Fruit fly (Drosophila melanogaster) whole organism, embryonic: ENCODE measurements around the gene p38b.

Experiments used
- Bgb ChIP-seq: fragments of 200-800 bp; sonication (Bioruptor generic); IDR thresholded peaks from 2 replicates; pipeline ENCODE4 v1.3.6; 2022; ENCODE audit warnings: missing biosample characterization, missing genetic modification characterization; ENCODE audit not compliant: partially characterized antibody
- CG12104 ChIP-seq: fragments of 200-800 bp; sonication (Bioruptor generic); optimal IDR thresholded peaks from 3 replicates; lab custom pipeline; 2016; ENCODE audit warnings: missing biosample characterization, missing genetic modification characterization
- CG12769 ChIP-seq: fragments of 200-800 bp; sonication (Bioruptor generic); optimal IDR thresholded peaks from 2 replicates; lab custom pipeline; 2019; ENCODE audit warnings: missing biosample characterization, mild to moderate bottlenecking, missing genetic modification characterization, moderate library complexity
- CG13287 ChIP-seq: fragments of 200-800 bp; sonication (Bioruptor generic); IDR thresholded peaks from 2 replicates; pipeline ENCODE4 v1.3.6; 2022; ENCODE audit warnings: missing biosample characterization, missing genetic modification characterization; ENCODE audit not compliant: partially characterized antibody
- CG14014 ChIP-seq: fragments of 200-800 bp; sonication (Bioruptor generic); IDR thresholded peaks from 2 replicates; pipeline ENCODE4 v1.3.6; 2022; ENCODE audit warnings: missing biosample characterization, missing genetic modification characterization
- CG14860 ChIP-seq: fragments of 200-800 bp; sonication (Bioruptor generic); IDR thresholded peaks from 3 replicates; pipeline ENCODE4 v1.3.6; 2022; ENCODE audit warnings: missing biosample characterization, missing genetic modification characterization; ENCODE audit not compliant: partially characterized antibody
- CG1603 ChIP-seq: fragments of 200-800 bp; sonication (Bioruptor generic); optimal IDR thresholded peaks from 2 replicates; lab custom pipeline; 2019; ENCODE audit warnings: missing biosample characterization, mild to moderate bottlenecking, missing genetic modification characterization, moderate library complexity
- CG17385 ChIP-seq: fragments of 200-800 bp; sonication (Bioruptor generic); optimal IDR thresholded peaks from 3 replicates; lab custom pipeline; 2018; ENCODE audit warnings: missing biosample characterization, mild to moderate bottlenecking, missing genetic modification characterization
- CG1832 ChIP-seq: fragments of 200-800 bp; sonication (Bioruptor generic); optimal IDR thresholded peaks from 2 replicates; lab custom pipeline; 2017; ENCODE audit warnings: missing biosample characterization, mild to moderate bottlenecking, missing genetic modification characterization, inconsistent platforms
- CG2199 ChIP-seq: fragments of 200-800 bp; sonication (Bioruptor generic); IDR thresholded peaks from 3 replicates; pipeline ENCODE4 v1.3.6; 2022; ENCODE audit warnings: missing biosample characterization, missing genetic modification characterization
- CG32772 ChIP-seq: fragments of 200-800 bp; sonication (Bioruptor generic); IDR thresholded peaks from 2 replicates; pipeline ENCODE4 v1.3.6; 2022; ENCODE audit warnings: missing biosample characterization, missing genetic modification characterization
- CG34224 ChIP-seq: fragments of 200-800 bp; sonication (Bioruptor generic); IDR thresholded peaks from 3 replicates; pipeline ENCODE4 v1.3.6; 2022; ENCODE audit warnings: missing biosample characterization, missing genetic modification characterization; ENCODE audit not compliant: partially characterized antibody
- CG34376 ChIP-seq: fragments of 200-800 bp; sonication (Bioruptor generic); optimal IDR thresholded peaks from 2 replicates; lab custom pipeline; 2018; ENCODE audit warnings: missing biosample characterization, mild to moderate bottlenecking, missing genetic modification characterization
- CG34422 ChIP-seq: fragments of 200-800 bp; sonication (Bioruptor generic); IDR thresholded peaks from 3 replicates; pipeline ENCODE4 v1.3.6; 2022; ENCODE audit warnings: missing biosample characterization, missing genetic modification characterization
- CG3838 ChIP-seq: fragments of 200-800 bp; sonication (Bioruptor generic); optimal IDR thresholded peaks from 3 replicates; lab custom pipeline; 2016; ENCODE audit warnings: missing biosample characterization, missing genetic modification characterization
- CG7372 ChIP-seq: fragments of 200-800 bp; sonication (Bioruptor generic); IDR thresholded peaks from 2 replicates; pipeline ENCODE4 v1.3.6; 2022; ENCODE audit warnings: missing biosample characterization, missing genetic modification characterization
- CG8944 ChIP-seq: fragments of 200-800 bp; sonication (Bioruptor generic); optimal IDR thresholded peaks from 3 replicates; lab custom pipeline; 2016; ENCODE audit warnings: missing biosample characterization, missing genetic modification characterization
- Chrac-16 ChIP-seq: fragments of 200-800 bp; sonication (Bioruptor generic); optimal IDR thresholded peaks from 3 replicates; lab custom pipeline; 2016; ENCODE audit warnings: missing biosample characterization, missing genetic modification characterization
- CoRest ChIP-seq: fragments of 200-800 bp; sonication (Bioruptor generic); optimal IDR thresholded peaks from 3 replicates; lab custom pipeline; 2018; ENCODE audit warnings: missing biosample characterization, mild to moderate bottlenecking, missing genetic modification characterization, moderate library complexity
- D19A ChIP-seq: fragments of 200-800 bp; optimal IDR thresholded peaks from 3 replicates; lab custom pipeline; 2019; ENCODE audit warnings: missing biosample characterization, mild to moderate bottlenecking, missing genetic modification characterization, moderate library complexity
- Dbx ChIP-seq: fragments of 200-800 bp; sonication (Bioruptor generic); IDR thresholded peaks from 3 replicates; pipeline ENCODE4 v1.3.6; 2022; ENCODE audit warnings: missing biosample characterization, missing genetic modification characterization
- Dfd ChIP-seq, 2 experiments: fragments of >200 bp; optimal IDR thresholded peaks; 2 replicates each; lab custom pipeline; 2017; ENCODE audit warnings: missing biosample characterization in 2 of 2, missing genetic modification characterization in 2 of 2
- HLH4C ChIP-seq: fragments of 200-800 bp; sonication (Bioruptor generic); IDR thresholded peaks from 3 replicates; pipeline ENCODE4 v1.3.6; 2022; ENCODE audit warnings: missing biosample characterization, missing genetic modification characterization; ENCODE audit not compliant: partially characterized antibody
- Jarid2 ChIP-seq: fragments of 200-800 bp; sonication (Bioruptor generic); optimal IDR thresholded peaks from 3 replicates; lab custom pipeline; 2017; ENCODE audit warnings: mild to moderate bottlenecking, missing biosample characterization, missing genetic modification reagents, missing genetic modification characterization
- Myb ChIP-seq: fragments of 200-800 bp; sonication (Bioruptor generic); optimal IDR thresholded peaks from 2 replicates; lab custom pipeline; 2016; ENCODE audit warnings: missing biosample characterization, missing genetic modification characterization
- Stat92E ChIP-seq, 3 experiments: fragments of >200 bp in 2 of 3; fragments of 200-800 bp in 1 of 3; sonication (Bioruptor generic) in 1 of 3; optimal IDR thresholded peaks; 2 replicates each; lab custom pipeline; 2017 to 2019; ENCODE audit warnings: missing biosample characterization in 3 of 3, missing genetic modification characterization in 3 of 3, mild to moderate bottlenecking in 1 of 3, moderate library complexity in 1 of 3
- ato ChIP-seq: fragments of 200-800 bp; sonication (Bioruptor generic); IDR thresholded peaks from 2 replicates; pipeline ENCODE4 v1.3.6; 2022; ENCODE audit warnings: missing biosample characterization, missing genetic modification characterization; ENCODE audit not compliant: partially characterized antibody
- cg ChIP-seq: fragments of 200-800 bp; sonication (Bioruptor generic); optimal IDR thresholded peaks from 3 replicates; lab custom pipeline; 2019; ENCODE audit warnings: missing biosample characterization, mild to moderate bottlenecking, missing genetic modification characterization, moderate library complexity
- chinmo ChIP-seq: fragments of 200-800 bp; sonication (Bioruptor generic); IDR thresholded peaks from 4 replicates; pipeline ENCODE4 v1.3.6; 2022; ENCODE audit warnings: missing biosample characterization, missing genetic modification characterization; ENCODE audit not compliant: partially characterized antibody
- chm ChIP-seq: fragments of 200-800 bp; sonication (Bioruptor generic); IDR thresholded peaks from 2 replicates; pipeline ENCODE4 v1.3.6; 2022; ENCODE audit warnings: missing biosample characterization, missing genetic modification characterization
- ci ChIP-seq: fragments of 200-800 bp; sonication (Bioruptor generic); IDR thresholded peaks from 3 replicates; pipeline ENCODE4 v1.3.6; 2022; ENCODE audit warnings: missing biosample characterization, missing genetic modification characterization
- dimm ChIP-seq: fragments of 200-800 bp; sonication (Bioruptor generic); IDR thresholded peaks from 2 replicates; pipeline ENCODE4 v1.3.6; 2022; ENCODE audit warnings: missing biosample characterization, missing genetic modification characterization
- dm ChIP-seq: fragments of 200-800 bp; sonication (Bioruptor generic); optimal IDR thresholded peaks from 3 replicates; lab custom pipeline; 2016; ENCODE audit warnings: missing biosample characterization, missing genetic modification characterization
- dmrt99B ChIP-seq: fragments of 200-800 bp; sonication (Bioruptor generic); optimal IDR thresholded peaks from 2 replicates; lab custom pipeline; 2018; ENCODE audit warnings: missing biosample characterization, mild to moderate bottlenecking, missing genetic modification characterization, moderate library complexity
- dysf ChIP-seq: fragments of 200-800 bp; sonication (Bioruptor generic); IDR thresholded peaks from 3 replicates; pipeline ENCODE4 v1.3.6; 2022; ENCODE audit warnings: missing biosample characterization, missing genetic modification characterization
- insv ChIP-seq, 2 experiments: fragments of 200-800 bp; sonication (Bioruptor generic); optimal IDR thresholded peaks; 3 replicates each; lab custom pipeline; 2016 to 2018; ENCODE audit warnings: missing biosample characterization in 2 of 2, missing genetic modification characterization in 2 of 2
- lbe ChIP-seq: fragments of 200-800 bp; sonication (Bioruptor generic); optimal IDR thresholded peaks from 2 replicates; lab custom pipeline; 2016; ENCODE audit warnings: missing biosample characterization, mild to moderate bottlenecking, missing genetic modification characterization
- lov ChIP-seq, 2 experiments: fragments of 200-800 bp in 1 of 2; fragments of >200 bp in 1 of 2; sonication (Bioruptor generic) in 1 of 2; IDR thresholded peaks in 1 of 2; optimal IDR thresholded peaks in 1 of 2; 2 replicates in 1 of 2; 3 replicates in 1 of 2; pipeline versions ENCODE4 v1.3.6 to Lab custom; 2017 to 2022; ENCODE audit warnings: missing biosample characterization in 1 of 2, missing genetic modification characterization in 1 of 2
- mld ChIP-seq: fragments of 200-800 bp; sonication (Bioruptor generic); IDR thresholded peaks from 3 replicates; pipeline ENCODE4 v1.3.6; 2022; ENCODE audit warnings: missing biosample characterization, missing genetic modification characterization; ENCODE audit not compliant: partially characterized antibody
- odd ChIP-seq: fragments of 200-800 bp; sonication (Bioruptor generic); optimal IDR thresholded peaks from 2 replicates; lab custom pipeline; 2017; ENCODE audit warnings: missing biosample characterization, mild to moderate bottlenecking, missing genetic modification characterization
- peb ChIP-seq: fragments of 200-800 bp; sonication (Bioruptor generic); IDR thresholded peaks from 2 replicates; pipeline ENCODE4 v1.3.6; 2022; ENCODE audit warnings: missing biosample characterization, missing genetic modification characterization
- rib ChIP-seq: fragments of 200-800 bp; sonication (Bioruptor generic); IDR thresholded peaks from 2 replicates; pipeline ENCODE4 v1.3.6; 2022; ENCODE audit warnings: missing biosample characterization, missing genetic modification characterization
- salm ChIP-seq: fragments of 200-800 bp; sonication (Bioruptor generic); optimal IDR thresholded peaks from 2 replicates; lab custom pipeline; 2018; ENCODE audit warnings: missing biosample characterization, mild to moderate bottlenecking, missing genetic modification characterization
- unc-4 ChIP-seq: fragments of 200-800 bp; sonication (Bioruptor generic); IDR thresholded peaks from 2 replicates; pipeline ENCODE4 v1.3.6; 2022; ENCODE audit warnings: missing biosample characterization, missing genetic modification characterization; ENCODE audit not compliant: partially characterized antibody
- vnd ChIP-seq: fragments of 200-800 bp; sonication (Bioruptor generic); IDR thresholded peaks from 3 replicates; pipeline ENCODE4 v1.3.6; 2022; ENCODE audit warnings: missing biosample characterization, missing genetic modification characterization; ENCODE audit not compliant: partially characterized antibody
- wek ChIP-seq: fragments of 200-800 bp; sonication (Bioruptor generic); optimal IDR thresholded peaks from 3 replicates; lab custom pipeline; 2018; ENCODE audit warnings: missing biosample characterization, mild to moderate bottlenecking, missing genetic modification characterization, moderate library complexity
- z ChIP-seq: fragments of 200-800 bp; sonication (Bioruptor generic); IDR thresholded peaks from 3 replicates; pipeline ENCODE4 v1.3.6; 2022; ENCODE audit warnings: missing biosample characterization, missing genetic modification characterization

Gene p38b

DNA sequence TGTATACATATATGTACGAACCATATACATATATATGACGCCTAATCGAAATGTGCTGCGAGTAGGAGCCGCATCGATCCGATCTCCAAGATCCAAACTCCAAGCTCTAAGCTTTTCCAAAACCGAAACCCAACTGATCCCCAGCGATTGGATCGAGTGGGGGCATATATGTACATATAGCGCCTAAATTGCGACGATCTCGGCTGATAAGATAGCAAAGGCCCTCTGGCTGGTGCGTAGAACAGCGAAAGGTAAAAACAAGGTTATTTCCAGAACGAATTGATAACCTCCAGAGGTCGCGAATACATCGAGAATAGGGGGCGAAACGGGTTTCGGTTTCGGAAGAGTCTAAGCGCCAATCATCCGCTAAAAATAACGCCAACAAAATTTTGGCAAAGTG is 1.3 kb upstream of the p38b start (continued):
- TF ChIP-seq dmrt99B = no peak
- TF ChIP-seq CG17385 (GFP tag; lab: Kevin White, UChicago) = no peak
- no peak for TF ChIP-seq dm (GFP tag; lab: Kevin White, UChicago)
- no peak for TF ChIP-seq peb (GFP tag; lab: Robert Waterston, UW)
- TF ChIP-seq Dbx (GFP tag; lab: Robert Waterston, UW) = no peak
- TF ChIP-seq lov (optimal IDR thresholded peaks at IDR 0.05; lab: Kevin White, UChicago) = no peak
- TF ChIP-seq lov (GFP tag; IDR thresholded peaks at IDR 0.05; lab: Robert Waterston, UW) = no peak
- peak; percentile 62 for TF ChIP-seq CG34376 (GFP tag; lab: Kevin White, UChicago)
- TF ChIP-seq insv (GFP tag; optimal IDR thresholded peaks at IDR 0.05; lab: Kevin White, UChicago) = no peak
- no peak for TF ChIP-seq CG1832
- no peak for TF ChIP-seq dysf
- TF ChIP-seq lbe (GFP tag; lab: Kevin White, UChicago) = no peak
- TF ChIP-seq D19A (tag; lab: Kevin White, UChicago) = no peak
- no peak for TF ChIP-seq Stat92E (GFP tag; optimal IDR thresholded peaks at IDR 0.05; lab: Kevin White, UChicago)

DNA sequence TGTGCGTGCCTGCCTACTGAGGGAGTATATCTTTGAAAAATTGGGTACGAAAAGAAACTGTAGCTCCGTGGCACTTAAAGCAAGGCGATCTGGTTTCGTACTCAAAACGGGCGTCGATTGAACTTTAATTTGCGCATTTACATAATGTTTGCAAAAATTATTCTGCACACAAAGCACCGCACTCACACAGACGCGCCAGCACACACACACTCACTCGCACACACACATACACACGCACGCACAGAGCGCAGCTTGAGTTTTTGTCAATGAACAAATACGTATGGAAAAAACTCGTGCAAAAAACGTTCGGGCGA is 737 bp upstream of the p38b start:
- TF ChIP-seq CG32772 (no peak), cg (GFP tag; lab: Kevin White, UChicago) (peak; percentile 69), dimm (GFP tag; lab: Robert Waterston, UW) (no peak), CG7372 (GFP tag; lab: Robert Waterston, UW) (no peak), CG1603 (no peak), CG34422 (GFP tag; lab: Robert Waterston, UW) (peak; percentile 83; the same call in 1 of the 3 replicates), rib (peak; percentile 92), mld (GFP tag; lab: Robert Waterston, UW) (0 out of 3 replicates have a peak, but pooled peaks have one; percentile 48), Myb (GFP tag; lab: Kevin White, UChicago) (no peak), z (peak; percentile 57; the same call in 1 of the 3 replicates), CG14014 (GFP tag; lab: Robert Waterston, UW) (no peak), CG2199 (GFP tag; lab: Robert Waterston, UW) (0 out of 3 replicates have a peak, but pooled peaks have one; percentile 22), Dfd (GFP tag; optimal IDR thresholded peaks at IDR 0.05; lab: Kevin White, UChicago) (peak in 1 of 2 experiments; percentile 26), vnd (no peak), CoRest (tag; lab: Kevin White, UChicago) (no peak), salm (no peak), HLH4C (GFP tag; lab: Robert Waterston, UW) (0 out of 3 replicates have a peak, but pooled peaks have one; percentile 6), chinmo (GFP tag; lab: Robert Waterston, UW) (peak; percentile 80; the same call in 2 of the 4 replicates), CG14860 (GFP tag; lab: Robert Waterston, UW) (no peak), lov (optimal IDR thresholded peaks at IDR 0.05; lab: Kevin White, UChicago) (no peak), lov (GFP tag; IDR thresholded peaks at IDR 0.05; lab: Robert Waterston, UW) (no peak), unc-4 (GFP tag; lab: Robert Waterston, UW) (peak; percentile 26; the same call in 1 of the 2 replicates), CG3838 (no peak), CG12769 (tag; lab: Kevin White, UChicago) (peak; percentile 22), ci (GFP tag; lab: Robert Waterston, UW) (peak; percentile 58; the same call in 2 of the 3 replicates), Jarid2 (GFP tag; lab: Kevin White, UChicago) (peak; percentile 81), CG34224 (GFP tag; lab: Robert Waterston, UW) (peak; percentile 15; the same call in 1 of the 3 replicates), ato (GFP tag; lab: Robert Waterston, UW) (peak; percentile 43; the same call in 1 of the 2 replicates), odd (GFP tag; lab: Kevin White, UChicago) (no peak), Bgb (GFP tag; lab: Robert Waterston, UW) (peak; percentile 58; the same call in 1 of the 2 replicates), Chrac-16 (GFP tag; lab: Kevin White, UChicago) (no peak), CG13287 (GFP tag; lab: Robert Waterston, UW) (peak; percentile 15; the same call in 1 of the 2 replicates), CG8944 (GFP tag; lab: Kevin White, UChicago) (no peak), wek (peak; percentile 13), CG12104 (GFP tag; lab: Kevin White, UChicago) (no peak), chm (GFP tag; lab: Robert Waterston, UW) (peak; percentile 25; the same call in 1 of the 2 replicates)
